Fruit fly (Drosophila melanogaster): Measurements from ENCODE around the gene CG43861.

- TF ChIP-seq Mnt (GFP tag; optimal IDR thresholded peaks at IDR 0.05) (no peak), CG12768 (GFP tag; optimal IDR thresholded peaks at IDR 0.05) (no peak), CG5204 (GFP tag; optimal IDR thresholded peaks at IDR 0.05) (no peak), CG11617 (GFP tag; optimal IDR thresholded peaks at IDR 0.05) (no peak), bab1 (GFP tag; optimal IDR thresholded peaks at IDR 0.05) (no peak), kay (GFP tag; ENCODE audit: borderline replicate concordance) (no peak)
Measured at dm6 chr2L:19940036-19940435, 77.0 kb downstream of the CG43861 start.

Data from whole organism, adult.